Worm (Caenorhabditis elegans) whole organism, young adult: ENCODE measurements around the gene acr-2.

Experiments used
- B0336.3 ChIP-seq: fragments of 200-800 bp; sonication (Bioruptor generic); IDR thresholded peaks from 2 replicates; pipeline ENCODE4 v1.3.6; 2022; ENCODE audit warnings: missing genetic modification characterization, missing compliant biosample characterization
- C06A6.2 ChIP-seq: fragments of 200-800 bp; sonication (Bioruptor generic); conservative IDR thresholded peaks from 2 replicates; pipeline ENCODE4 v1.3.6; 2022; ENCODE audit warnings: missing genetic modification characterization, missing compliant biosample characterization
- F22D6.2 ChIP-seq: sonication (generic microtip); optimal IDR thresholded peaks from 2 replicates; lab custom pipeline; 2016; ENCODE audit warnings: mild to moderate bottlenecking, missing genetic modification characterization, missing compliant biosample characterization
- F39B2.1 ChIP-seq: fragments of 200-800 bp; sonication (Bioruptor generic); IDR thresholded peaks from 2 replicates; pipeline ENCODE4 v1.3.6; 2022; ENCODE audit warnings: missing genetic modification reagents, missing genetic modification characterization, missing compliant biosample characterization
- K11D2.4 ChIP-seq: fragments of 200-800 bp; sonication (Bioruptor generic); IDR thresholded peaks from 2 replicates; pipeline ENCODE4 v1.3.6; 2022; ENCODE audit warnings: missing genetic modification reagents, missing genetic modification characterization, missing compliant biosample characterization
- K12H6.12 ChIP-seq: fragments of 200-800 bp; sonication (Bioruptor generic); optimal IDR thresholded peaks from 2 replicates; lab custom pipeline; 2018; ENCODE audit warnings: mild to moderate bottlenecking, missing genetic modification characterization, missing compliant biosample characterization
- T07F8.4 ChIP-seq: sonication (generic microtip); optimal IDR thresholded peaks from 2 replicates; lab custom pipeline; 2016; ENCODE audit warnings: mild to moderate bottlenecking, missing genetic modification characterization, moderate library complexity, missing compliant biosample characterization
- Y53G8AR.9 ChIP-seq: fragments of 200-800 bp; sonication (Bioruptor generic); conservative IDR thresholded peaks from 2 replicates; pipeline ENCODE4 v1.3.6; 2022; ENCODE audit warnings: missing genetic modification reagents, missing genetic modification characterization, missing compliant biosample characterization
- Y95B8A.8 ChIP-seq: fragments of 200-800 bp; sonication (Bioruptor generic); IDR thresholded peaks from 2 replicates; pipeline ENCODE4 v1.3.6; 2022; ENCODE audit warnings: missing genetic modification reagents, missing genetic modification characterization, missing compliant biosample characterization
- akir-1 ChIP-seq: fragments of 200-800 bp; sonication (Bioruptor generic); optimal IDR thresholded peaks from 2 replicates; lab custom pipeline; 2018; ENCODE audit warnings: mild to moderate bottlenecking, missing genetic modification characterization, moderate library complexity, missing compliant biosample characterization
- ama-1 ChIP-seq, 3 experiments: fragments of 150-350 bp in 1 of 3; sonication (generic microtip) in 2 of 3; optimal IDR thresholded peaks; 2 replicates each; lab custom pipeline; 2014 to 2018; ENCODE audit warnings: missing biosample characterization in 2 of 3, missing genetic modification characterization in 2 of 3, missing genetic modification reagents in 2 of 3
- atf-7 ChIP-seq: sonication (generic microtip); optimal IDR thresholded peaks from 2 replicates; lab custom pipeline; 2017; ENCODE audit warnings: mild to moderate bottlenecking, missing genetic modification characterization, missing compliant biosample characterization
- attf-5 ChIP-seq: fragments of 200-800 bp; sonication (Bioruptor generic); optimal IDR thresholded peaks from 2 replicates; lab custom pipeline; 2018; ENCODE audit warnings: mild to moderate bottlenecking, missing genetic modification characterization, missing compliant biosample characterization
- attf-6 ChIP-seq: fragments of 200-800 bp; sonication (Bioruptor generic); IDR thresholded peaks from 2 replicates; pipeline ENCODE4 v1.3.6; 2022; ENCODE audit warnings: missing genetic modification reagents, missing genetic modification characterization, missing compliant biosample characterization
- cebp-1 ChIP-seq, 2 experiments: fragments of 200-800 bp in 1 of 2; sonication (Bioruptor generic) in 1 of 2; sonication (generic microtip) in 1 of 2; IDR thresholded peaks in 1 of 2; optimal IDR thresholded peaks in 1 of 2; 2 replicates each; pipeline versions ENCODE4 v1.3.6 to Lab custom; 2017 to 2022; ENCODE audit warnings: missing compliant biosample characterization in 2 of 2, missing genetic modification characterization in 2 of 2, mild to moderate bottlenecking in 1 of 2, missing genetic modification reagents in 1 of 2, moderate library complexity in 1 of 2
- ceh-27 ChIP-seq: fragments of 200-800 bp; sonication (Bioruptor generic); optimal IDR thresholded peaks from 2 replicates; lab custom pipeline; 2018; ENCODE audit warnings: mild to moderate bottlenecking, missing genetic modification characterization, moderate library complexity, missing compliant biosample characterization
- ceh-58 ChIP-seq: fragments of 200-800 bp; sonication (Bioruptor generic); IDR thresholded peaks from 2 replicates; pipeline ENCODE4 v1.3.6; 2022; ENCODE audit warnings: missing genetic modification characterization, missing compliant biosample characterization
- chd-7 ChIP-seq: sonication (generic microtip); optimal IDR thresholded peaks from 2 replicates; lab custom pipeline; 2016; ENCODE audit warnings: mild to moderate bottlenecking, missing genetic modification characterization, moderate library complexity, missing compliant biosample characterization
- die-1 ChIP-seq: sonication (generic microtip); optimal IDR thresholded peaks from 2 replicates; lab custom pipeline; 2016; ENCODE audit warnings: missing genotype, mild to moderate bottlenecking, missing genetic modification characterization, missing compliant biosample characterization
- dox-1 ChIP-seq: fragments of 200-800 bp; sonication (Bioruptor generic); IDR thresholded peaks from 2 replicates; pipeline ENCODE4 v1.3.6; 2022; ENCODE audit warnings: missing genetic modification reagents, missing genetic modification characterization, missing compliant biosample characterization
- egl-44 ChIP-seq: fragments of 200-800 bp; sonication (Bioruptor generic); IDR thresholded peaks from 2 replicates; pipeline ENCODE4 v1.3.6; 2022; ENCODE audit warnings: missing genetic modification reagents, missing genetic modification characterization, missing compliant biosample characterization
- egrh-3 ChIP-seq: fragments of 200-800 bp; sonication (Bioruptor generic); IDR thresholded peaks from 2 replicates; pipeline ENCODE4 v1.3.6; 2022; ENCODE audit warnings: missing genetic modification reagents, missing genetic modification characterization, missing compliant biosample characterization
- ekl-4 ChIP-seq: fragments of 200-800 bp; sonication (Bioruptor generic); IDR thresholded peaks from 2 replicates; pipeline ENCODE4 v1.3.6; 2022; ENCODE audit warnings: missing genetic modification reagents, missing genetic modification characterization, missing compliant biosample characterization
- him-1 ChIP-seq: sonication (generic microtip); optimal IDR thresholded peaks from 2 replicates; lab custom pipeline; 2016; ENCODE audit warnings: missing genotype, missing genetic modification reagents, missing genetic modification characterization, missing compliant biosample characterization
- hmg-1.2 ChIP-seq: fragments of 200-800 bp; sonication (Bioruptor generic); IDR thresholded peaks from 2 replicates; pipeline ENCODE4 v1.3.6; 2022; ENCODE audit warnings: missing genetic modification reagents, missing genetic modification characterization, missing compliant biosample characterization
- let-526 ChIP-seq: fragments of 200-800 bp; sonication (Bioruptor generic); IDR thresholded peaks from 2 replicates; pipeline ENCODE4 v1.3.6; 2022; ENCODE audit warnings: missing genetic modification reagents, missing genetic modification characterization, missing compliant biosample characterization
- let-607 ChIP-seq, 2 experiments: fragments of 200-800 bp in 1 of 2; sonication (Bioruptor generic) in 1 of 2; sonication (generic microtip) in 1 of 2; optimal IDR thresholded peaks; 2 replicates each; lab custom pipeline; 2016 to 2018; ENCODE audit warnings: mild to moderate bottlenecking in 2 of 2, missing compliant biosample characterization in 2 of 2, missing genetic modification characterization in 2 of 2, moderate library complexity in 2 of 2, missing genotype in 1 of 2
- lin-35 ChIP-seq, 3 experiments: fragments of 150-350 bp in 2 of 3; sonication (generic microtip) in 1 of 3; optimal IDR thresholded peaks; 2 replicates each; lab custom pipeline; 2014 to 2018; ENCODE audit warnings: missing biosample characterization in 3 of 3, missing genetic modification characterization in 3 of 3, missing genetic modification reagents in 3 of 3
- lin-54 ChIP-seq: fragments of 200-800 bp; sonication (Bioruptor generic); optimal IDR thresholded peaks from 2 replicates; lab custom pipeline; 2018; ENCODE audit warnings: mild to moderate bottlenecking, missing genetic modification characterization, missing compliant biosample characterization
- lir-1 ChIP-seq: fragments of 200-800 bp; sonication (Bioruptor generic); conservative IDR thresholded peaks from 2 replicates; pipeline ENCODE4 v1.3.6; 2022; ENCODE audit warnings: missing genetic modification reagents, missing genetic modification characterization, missing compliant biosample characterization
- madf-10 ChIP-seq: sonication (generic microtip); optimal IDR thresholded peaks from 2 replicates; lab custom pipeline; 2016; ENCODE audit warnings: mild to moderate bottlenecking, missing genetic modification characterization, missing compliant biosample characterization
- madf-3 ChIP-seq: fragments of 200-800 bp; sonication (Bioruptor generic); IDR thresholded peaks from 2 replicates; pipeline ENCODE4 v1.3.6; 2022; ENCODE audit warnings: missing genetic modification reagents, missing genetic modification characterization, missing compliant biosample characterization
- mcd-1 ChIP-seq: fragments of 200-800 bp; sonication (Bioruptor generic); IDR thresholded peaks from 2 replicates; pipeline ENCODE4 v1.3.6; 2022; ENCODE audit warnings: missing genetic modification reagents, missing genetic modification characterization, missing compliant biosample characterization
- nhr-179 ChIP-seq: sonication (generic microtip); optimal IDR thresholded peaks from 2 replicates; lab custom pipeline; 2016; ENCODE audit warnings: mild to moderate bottlenecking, missing genetic modification characterization, missing compliant biosample characterization
- pha-4 ChIP-seq: fragments of 150-350 bp; sonication (generic microtip); optimal IDR thresholded peaks from 2 replicates; lab custom pipeline; 2014; ENCODE audit warnings: missing biosample characterization, missing genetic modification reagents, missing genetic modification characterization
- repo-1 ChIP-seq: sonication (generic microtip); optimal IDR thresholded peaks from 2 replicates; lab custom pipeline; 2017; ENCODE audit warnings: mild to moderate bottlenecking, missing genetic modification characterization, missing compliant biosample characterization
- sea-2 ChIP-seq: fragments of 200-800 bp; sonication (Bioruptor generic); IDR thresholded peaks from 2 replicates; pipeline ENCODE4 v1.3.6; 2022; ENCODE audit warnings: missing genetic modification characterization, missing compliant biosample characterization
- snpc-1.1 ChIP-seq: sonication (generic microtip); optimal IDR thresholded peaks from 2 replicates; lab custom pipeline; 2017; ENCODE audit warnings: missing genetic modification characterization, mild to moderate bottlenecking, missing compliant biosample characterization, antibody characterized with exemption, moderate library complexity, missing genotype, missing genetic modification reagents; ENCODE audit not compliant: insufficient read depth
- somi-1 ChIP-seq: fragments of 200-800 bp; sonication (Bioruptor generic); optimal IDR thresholded peaks from 2 replicates; lab custom pipeline; 2018; ENCODE audit warnings: mild to moderate bottlenecking, missing genetic modification characterization, missing compliant biosample characterization
- tbp1 ChIP-seq: fragments of 200-800 bp; sonication (Bioruptor generic); optimal IDR thresholded peaks from 2 replicates; lab custom pipeline; 2018; ENCODE audit warnings: mild to moderate bottlenecking, missing genetic modification characterization, missing compliant biosample characterization
- tlf-1 ChIP-seq: fragments of 200-800 bp; sonication (Bioruptor generic); optimal IDR thresholded peaks from 2 replicates; lab custom pipeline; 2018; ENCODE audit warnings: mild to moderate bottlenecking, missing genetic modification characterization, missing compliant biosample characterization
- unc-62 ChIP-seq: fragments of 150-350 bp; optimal IDR thresholded peaks from 2 replicates; lab custom pipeline; 2014; ENCODE audit warnings: missing biosample characterization, missing genetic modification reagents, missing genetic modification characterization
- xnd-1 ChIP-seq: sonication (generic microtip); optimal IDR thresholded peaks from 2 replicates; lab custom pipeline; 2016; ENCODE audit warnings: missing genotype, missing genetic modification reagents, missing genetic modification characterization, missing compliant biosample characterization
- zfh-2 ChIP-seq: fragments of 200-800 bp; sonication (Bioruptor generic); conservative IDR thresholded peaks from 2 replicates; pipeline ENCODE4 v1.3.6; 2022; ENCODE audit warnings: missing genetic modification reagents, missing genetic modification characterization, missing compliant biosample characterization
- ztf-22 ChIP-seq: fragments of 200-800 bp; sonication (Bioruptor generic); optimal IDR thresholded peaks from 2 replicates; lab custom pipeline; 2018; ENCODE audit warnings: mild to moderate bottlenecking, missing genetic modification characterization, moderate library complexity, missing compliant biosample characterization
- ztf-26 ChIP-seq: sonication (generic microtip); optimal IDR thresholded peaks from 2 replicates; lab custom pipeline; 2017; ENCODE audit warnings: missing genetic modification characterization, missing compliant biosample characterization
- ztf-3 ChIP-seq: fragments of 200-800 bp; sonication (Bioruptor generic); optimal IDR thresholded peaks from 2 replicates; lab custom pipeline; 2018; ENCODE audit warnings: mild to moderate bottlenecking, missing genetic modification characterization, missing compliant biosample characterization

Gene acr-2

ce11 chrX:6750145-6750544 lies 47.8 kb downstream of the acr-2 start:
- TF ChIP-seq dox-1 (peak; percentile 71; the same call in 1 of the 2 replicates), pha-4 (tag; lab: Kevin White, UChicago) (peak; percentile 97), zfh-2 (GFP tag; lab: Robert Waterston, UW) (peak; percentile 83), F39B2.1 (GFP tag; lab: Robert Waterston, UW) (no peak), ztf-26 (peak; percentile 71), ama-1 (optimal IDR thresholded peaks at IDR 0.05; lab: Kevin White, UChicago) (no peak), ama-1 (GFP tag; optimal IDR thresholded peaks at IDR 0.05; lab: Kevin White, UChicago) (no peak), chd-7 (tag; lab: Kevin White, UChicago) (peak; percentile 86), lir-1 (GFP tag; lab: Robert Waterston, UW) (no peak), let-607 (tag; optimal IDR thresholded peaks at IDR 0.05; lab: Kevin White, UChicago) (no peak), T07F8.4 (no peak), K12H6.12 (tag; lab: Kevin White, UChicago) (peak; percentile 86), madf-3 (GFP tag; lab: Robert Waterston, UW) (0 out of 2 replicates have a peak, but pooled peaks have one; percentile 16), atf-7 (tag; lab: Kevin White, UChicago) (peak; percentile 81), egrh-3 (GFP tag; lab: Robert Waterston, UW) (peak; percentile 45; the same call in 1 of the 2 replicates), lin-35 (GFP tag; optimal IDR thresholded peaks at IDR 0.05; lab: Kevin White, UChicago) (peak in 1 of 3 experiments; percentile 48), ceh-58 (GFP tag; lab: Robert Waterston, UW) (no peak), snpc-1.1 (no peak), mcd-1 (GFP tag; lab: Robert Waterston, UW) (peak; percentile 43), him-1 (no peak), repo-1 (tag; lab: Kevin White, UChicago) (peak; percentile 67), xnd-1 (no peak), somi-1 (GFP tag; lab: Kevin White, UChicago) (peak; percentile 89), akir-1 (GFP tag; lab: Kevin White, UChicago) (peak; percentile 32), ekl-4 (GFP tag; lab: Robert Waterston, UW) (peak; percentile 45; the same call in 1 of the 2 replicates), hmg-1.2 (GFP tag; lab: Robert Waterston, UW) (peak; percentile 61; the same call in 1 of the 2 replicates), C06A6.2 (GFP tag; lab: Robert Waterston, UW) (peak; percentile 83), die-1 (tag; lab: Kevin White, UChicago) (peak; percentile 6), let-526 (peak; percentile 77; the same call in 1 of the 2 replicates), B0336.3 (GFP tag; lab: Robert Waterston, UW) (peak; percentile 84), attf-6 (GFP tag; lab: Robert Waterston, UW) (no peak), nhr-179 (tag; lab: Kevin White, UChicago) (no peak), ztf-3 (GFP tag; lab: Kevin White, UChicago) (peak; percentile 66), Y53G8AR.9 (GFP tag; lab: Robert Waterston, UW) (0 out of 2 replicates have a peak, but pooled peaks have one; percentile 51), unc-62 (GFP tag; lab: Kevin White, UChicago) (no peak), K11D2.4 (GFP tag; lab: Robert Waterston, UW) (peak; percentile 74), egl-44 (GFP tag; lab: Robert Waterston, UW) (peak; percentile 73; the same call in 1 of the 2 replicates), attf-5 (GFP tag; lab: Kevin White, UChicago) (peak; percentile 52), ceh-27 (GFP tag; lab: Kevin White, UChicago) (peak; percentile 80), tlf-1 (GFP tag; lab: Kevin White, UChicago) (peak; percentile 48), cebp-1 (GFP tag; IDR thresholded peaks at IDR 0.05; lab: Robert Waterston, UW) (peak; percentile 89), cebp-1 (tag; optimal IDR thresholded peaks at IDR 0.05; lab: Kevin White, UChicago) (peak; percentile 96), Y95B8A.8 (GFP tag; lab: Robert Waterston, UW) (peak; percentile 40; the same call in 1 of the 2 replicates), lin-54 (peak; percentile 53), madf-10 (tag; lab: Kevin White, UChicago) (peak; percentile 74), sea-2 (no peak), ztf-22 (peak; percentile 15), F22D6.2 (tag; lab: Kevin White, UChicago) (peak; percentile 78), tbp1 (GFP tag; lab: Kevin White, UChicago) (peak; percentile 52)
